Fruit fly (Drosophila melanogaster) ovary, adult (tissue): ENCODE measurements around the gene CG34299.

Experiments used
- CG17801 ChIP-seq: fragments of 200-800 bp; optimal IDR thresholded peaks from 2 replicates; lab custom pipeline; 2019; ENCODE audit warnings: missing biosample characterization, mild to moderate bottlenecking, missing genetic modification characterization, moderate library complexity; ENCODE audit not compliant: partially characterized antibody

CG34299 gene

dm6 chr3R:30272858-30273379 lies 23.5 kb downstream of the CG34299 start:
- TF ChIP-seq CG17801, result no peak

- no peak for TF ChIP-seq CG17801
Measured at dm6 chr3R:30273898-30274297, 24.5 kb downstream of the CG34299 start.

- TF ChIP-seq CG17801, result no peak
Measured at dm6 chr3R:30275970-30276369, 26.6 kb downstream of the CG34299 start.

- peak; percentile 43 for TF ChIP-seq CG17801
Measured at dm6 chr3R:30276482-30277282, 27.3 kb downstream of the CG34299 start.

- peak; percentile 11 for TF ChIP-seq CG17801
Measured at dm6 chr3R:30277700-30278099, 28.3 kb downstream of the CG34299 start, which contains the start of gene heca. Gene heca, plus strand, starts transcription at chr3R:30277932.

- TF ChIP-seq CG17801, result peak; percentile 38
Measured at dm6 chr3R:30280312-30280711, 30.9 kb downstream of the CG34299 start.

dm6 chr3R:30281345-30282133 lies 32.2 kb downstream of the CG34299 start:
- TF ChIP-seq CG17801, result peak; percentile 88

- no peak for TF ChIP-seq CG17801
Measured at dm6 chr3R:30282478-30282877, 33.1 kb downstream of the CG34299 start.

- no peak for TF ChIP-seq CG17801
Measured at dm6 chr3R:30283037-30283590, 33.7 kb downstream of the CG34299 start.

dm6 chr3R:30283940-30284339 lies 34.6 kb downstream of the CG34299 start:
- TF ChIP-seq CG17801, result no peak

- TF ChIP-seq CG17801, result no peak
Measured at dm6 chr3R:30284573-30284972, 35.2 kb downstream of the CG34299 start.

- TF ChIP-seq CG17801, result no peak
Measured at dm6 chr3R:30284989-30285670, 35.7 kb downstream of the CG34299 start.

dm6 chr3R:30286347-30286746 lies 37.0 kb downstream of the CG34299 start:
- TF ChIP-seq CG17801, result no peak

dm6 chr3R:30287389-30287788 lies 38.0 kb downstream of the CG34299 start:
- TF ChIP-seq CG17801, result no peak

dm6 chr3R:30288362-30289055 lies 39.1 kb downstream of the CG34299 start:
- no peak for TF ChIP-seq CG17801
